Fruit fly (Drosophila melanogaster): ENCODE data around the gene Orct.
A peak's percentile ranks its signal among the peaks of the same experiment; 100 is the strongest.

Gene Orct

DNA sequence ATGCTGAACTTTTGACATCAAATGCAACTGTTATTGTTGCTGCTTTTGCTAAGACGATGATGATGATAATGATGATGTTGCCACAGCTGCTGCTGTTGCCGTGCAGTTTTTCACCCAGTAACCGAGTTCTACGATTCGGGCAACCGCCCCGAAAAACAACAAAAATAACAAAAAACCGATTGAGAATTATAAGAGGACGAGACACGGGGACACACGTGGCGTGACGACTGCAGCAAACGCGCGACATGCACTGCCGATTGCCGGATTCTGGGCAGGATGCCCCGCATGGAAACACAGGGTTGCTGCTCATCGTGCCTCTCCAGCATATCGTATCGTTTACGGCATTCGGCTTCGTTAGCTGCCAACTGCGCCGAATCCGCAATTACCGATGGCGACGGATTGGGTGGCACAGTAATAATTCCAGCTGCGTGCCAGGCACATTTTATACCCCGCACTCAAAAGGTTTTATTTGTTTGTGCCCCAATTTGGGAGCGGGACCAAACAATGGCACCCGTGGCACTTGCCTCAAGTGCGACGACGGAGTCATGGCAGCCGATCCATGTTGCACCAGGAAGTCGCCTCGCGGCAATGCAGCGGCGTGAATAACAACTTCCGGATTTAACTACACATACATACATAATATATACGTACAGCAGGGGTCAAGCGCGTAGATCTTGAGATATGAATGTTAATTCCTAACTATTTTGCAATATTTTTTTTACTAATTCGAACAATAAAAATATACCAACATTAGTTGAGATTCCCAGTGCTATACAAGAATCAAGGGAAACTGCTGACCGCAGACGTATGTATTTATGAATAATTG, 12.3 kb upstream of the Orct start (continued):
- TF ChIP-seq CG12219 (GFP tag; optimal IDR thresholded peaks at IDR 0.05) (no peak), tup (GFP tag; optimal IDR thresholded peaks at IDR 0.05) (no peak), Mrtf (GFP tag; IDR thresholded peaks at IDR 0.05) (no peak), Dll (GFP tag; IDR thresholded peaks at IDR 0.05; ENCODE audit: partially characterized antibody) (no peak), Six4 (GFP tag; optimal IDR thresholded peaks at IDR 0.05) (no peak), chn (GFP tag; optimal IDR thresholded peaks at IDR 0.05) (no peak), Myb (GFP tag; optimal IDR thresholded peaks at IDR 0.05) (no peak), nerfin-2 (GFP tag; IDR thresholded peaks at IDR 0.05; ENCODE audit: partially characterized antibody) (no peak), Rfx (GFP tag; IDR thresholded peaks at IDR 0.05) (0 out of 2 replicates have a peak, but pooled peaks have one; percentile 8), Tbp (GFP tag; optimal IDR thresholded peaks at IDR 0.05) (no peak), Vsx1 (GFP tag; optimal IDR thresholded peaks at IDR 0.05) (no peak), CG13624 (GFP tag; optimal IDR thresholded peaks at IDR 0.05) (no peak), Nf-YA (GFP tag; IDR thresholded peaks at IDR 0.05) (no peak), CG10431 (GFP tag; optimal IDR thresholded peaks at IDR 0.05) (no peak), Aef1 (GFP tag; IDR thresholded peaks at IDR 0.05) (no peak), fd3F (GFP tag; optimal IDR thresholded peaks at IDR 0.05) (no peak), CG10147 (GFP tag; optimal IDR thresholded peaks at IDR 0.05) (no peak), CG6765 (GFP tag; optimal IDR thresholded peaks at IDR 0.05) (no peak), sr (GFP tag; IDR thresholded peaks at IDR 0.05) (no peak), dm (GFP tag; optimal IDR thresholded peaks at IDR 0.05) (no peak), Adf1 (GFP tag; IDR thresholded peaks at IDR 0.05) (no peak), maf-S (GFP tag; optimal IDR thresholded peaks at IDR 0.05) (no peak), B-H2 (GFP tag; optimal IDR thresholded peaks at IDR 0.05) (no peak), CG18619 (GFP tag; optimal IDR thresholded peaks at IDR 0.05) (no peak), Spps (tag; optimal IDR thresholded peaks at IDR 0.05) (no peak), bab2 (GFP tag; optimal IDR thresholded peaks at IDR 0.05) (no peak), CG2120 (GFP tag; optimal IDR thresholded peaks at IDR 0.05) (no peak), sug (tag; optimal IDR thresholded peaks at IDR 0.05) (no peak), Rx (GFP tag; IDR thresholded peaks at IDR 0.05) (no peak), ro (GFP tag; IDR thresholded peaks at IDR 0.05) (no peak), Drgx (GFP tag; IDR thresholded peaks at IDR 0.05) (peak; percentile 17; the same call in 1 of the 2 replicates), CG8359 (GFP tag; optimal IDR thresholded peaks at IDR 0.05; ENCODE audit: borderline replicate concordance) (no peak), CG14860 (GFP tag; IDR thresholded peaks at IDR 0.05; ENCODE audit: partially characterized antibody) (no peak), CG16779 (GFP tag; IDR thresholded peaks at IDR 0.05) (no peak), Bgb (GFP tag; IDR thresholded peaks at IDR 0.05; ENCODE audit: partially characterized antibody) (peak; percentile 17; the same call in 1 of the 2 replicates), wdn (GFP tag; IDR thresholded peaks at IDR 0.05) (no peak), Max (GFP tag; optimal IDR thresholded peaks at IDR 0.05) (no peak), Neu2 (GFP tag; optimal IDR thresholded peaks at IDR 0.05; ENCODE audit: borderline replicate concordance) (no peak), CG13775 (GFP tag; optimal IDR thresholded peaks at IDR 0.05) (no peak), Eip74EF (GFP tag; optimal IDR thresholded peaks at IDR 0.05) (peak in 1 of 2 experiments; percentile 17), CG18262 (tag; optimal IDR thresholded peaks at IDR 0.05) (peak; percentile 22), nom (GFP tag; optimal IDR thresholded peaks at IDR 0.05) (no peak), ham (GFP tag; IDR thresholded peaks at IDR 0.05) (no peak), Side (GFP tag; optimal IDR thresholded peaks at IDR 0.05) (no peak), psq (GFP tag; optimal IDR thresholded peaks at IDR 0.05) (no peak), kay (GFP tag; optimal IDR thresholded peaks at IDR 0.05) (no peak), p53 (GFP tag; optimal IDR thresholded peaks at IDR 0.05) (no peak), CG9215 (GFP tag; IDR thresholded peaks at IDR 0.05) (no peak), CG7987 (GFP tag; optimal IDR thresholded peaks at IDR 0.05) (no peak), Elba2 (GFP tag; optimal IDR thresholded peaks at IDR 0.05) (peak; percentile 4)
